Fruit fly (Drosophila melanogaster): ENCODE results near the gene FER.

FER gene

dm6 chr3R:9351415-9352379 lies 42.6 kb downstream of the FER start (continued):
- TF ChIP-seq Neu2 (GFP tag; optimal IDR thresholded peaks at IDR 0.05; ENCODE audit: borderline replicate concordance) (no peak), CG8290 (GFP tag; optimal IDR thresholded peaks at IDR 0.05) (no peak), CG8290 (tag; optimal IDR thresholded peaks at IDR 0.05) (peak in 1 of 2 experiments; percentile 22), CG7963 (GFP tag; IDR thresholded peaks at IDR 0.05; ENCODE audit: partially characterized antibody) (no peak), ERR (GFP tag; optimal IDR thresholded peaks at IDR 0.05) (peak; percentile 29), grau (tag; optimal IDR thresholded peaks at IDR 0.05) (peak; percentile 76), CG3847 (GFP tag; IDR thresholded peaks at IDR 0.05) (no peak), Atf6 (GFP tag; IDR thresholded peaks at IDR 0.05) (no peak), insv (GFP tag; optimal IDR thresholded peaks at IDR 0.05) (no peak), CG13624 (GFP tag; optimal IDR thresholded peaks at IDR 0.05) (peak; percentile 79), trh (GFP tag; optimal IDR thresholded peaks at IDR 0.05) (no peak), CG15514 (GFP tag; optimal IDR thresholded peaks at IDR 0.05) (peak; percentile 76), Side (GFP tag; optimal IDR thresholded peaks at IDR 0.05) (peak; percentile 20), row (GFP tag; IDR thresholded peaks at IDR 0.05) (no peak), CG17829 (tag; optimal IDR thresholded peaks at IDR 0.05) (peak; percentile 23), da (GFP tag; optimal IDR thresholded peaks at IDR 0.05) (no peak), Gug (GFP tag; IDR thresholded peaks at IDR 0.05) (peak; percentile 41; the same call in 2 of the 4 replicates), CG1024 (GFP tag; IDR thresholded peaks at IDR 0.05) (no peak), CG10267 (tag; optimal IDR thresholded peaks at IDR 0.05) (peak; percentile 4), Meics (GFP tag; optimal IDR thresholded peaks at IDR 0.05) (peak; percentile 83), ro (GFP tag; IDR thresholded peaks at IDR 0.05) (no peak), CG13296 (GFP tag; optimal IDR thresholded peaks at IDR 0.05) (peak; percentile 38), az2 (GFP tag; optimal IDR thresholded peaks at IDR 0.05) (peak; percentile 59), disco-r (GFP tag; optimal IDR thresholded peaks at IDR 0.05) (peak; percentile 29), CG14965 (GFP tag; optimal IDR thresholded peaks at IDR 0.05; ENCODE audit: borderline replicate concordance) (no peak), CG7839 (tag; optimal IDR thresholded peaks at IDR 0.05) (peak; percentile 74), ranshi (GFP tag; IDR thresholded peaks at IDR 0.05) (no peak), CHES-1-like (GFP tag; optimal IDR thresholded peaks at IDR 0.05) (peak; percentile 59), CG11398 (GFP tag; optimal IDR thresholded peaks at IDR 0.05) (peak; percentile 65), CG13424 (tag; optimal IDR thresholded peaks at IDR 0.05) (peak; percentile 54), maf-S (GFP tag; optimal IDR thresholded peaks at IDR 0.05) (peak; percentile 10), CG15696 (tag; optimal IDR thresholded peaks at IDR 0.05) (peak; percentile 7), Kr (GFP tag; optimal IDR thresholded peaks at IDR 0.05) (no peak), CG8089 (GFP tag; optimal IDR thresholded peaks at IDR 0.05) (peak; percentile 28), Lpt (GFP tag; optimal IDR thresholded peaks at IDR 0.05) (no peak), tin (GFP tag; optimal IDR thresholded peaks at IDR 0.05) (peak; percentile 37), bab2 (GFP tag; optimal IDR thresholded peaks at IDR 0.05) (peak; percentile 60), unpg (GFP tag; optimal IDR thresholded peaks at IDR 0.05) (peak; percentile 57), CG14860 (GFP tag; IDR thresholded peaks at IDR 0.05; ENCODE audit: partially characterized antibody) (no peak), mld (GFP tag; IDR thresholded peaks at IDR 0.05; ENCODE audit: partially characterized antibody) (no peak), onecut (GFP tag; IDR thresholded peaks at IDR 0.05) (no peak), zf30C (GFP tag; optimal IDR thresholded peaks at IDR 0.05) (peak; percentile 66), Aef1 (GFP tag; IDR thresholded peaks at IDR 0.05) (no peak), MESR4 (GFP tag; optimal IDR thresholded peaks at IDR 0.05) (no peak), Dek (tag; optimal IDR thresholded peaks at IDR 0.05) (peak; percentile 47), pum (GFP tag; optimal IDR thresholded peaks at IDR 0.05) (peak; percentile 39), tx (GFP tag; optimal IDR thresholded peaks at IDR 0.05) (peak; percentile 70), cwo (GFP tag; optimal IDR thresholded peaks at IDR 0.05) (peak; percentile 87)

All from whole organism, embryonic.